Fruit fly (Drosophila melanogaster) whole organism, embryonic: ENCODE measurements around the gene CG13088.

Source experiments
- Antp ChIP-seq: fragments of 200-800 bp; sonication (Bioruptor generic); optimal IDR thresholded peaks from 3 replicates; lab custom pipeline; 2016; ENCODE audit warnings: missing biosample characterization, missing genetic modification characterization
- B-H2 ChIP-seq: fragments of 200-800 bp; sonication (Bioruptor generic); optimal IDR thresholded peaks from 2 replicates; lab custom pipeline; 2018; ENCODE audit warnings: missing biosample characterization, mild to moderate bottlenecking, missing genetic modification characterization
- BtbVII ChIP-seq: fragments of 200-800 bp; sonication (Bioruptor generic); optimal IDR thresholded peaks from 3 replicates; lab custom pipeline; 2017; ENCODE audit warnings: missing biosample characterization, mild to moderate bottlenecking, missing genetic modification characterization
- CG10366 ChIP-seq: fragments of 200-800 bp; sonication (Bioruptor generic); IDR thresholded peaks from 2 replicates; pipeline ENCODE4 v1.3.6; 2022; ENCODE audit warnings: missing biosample characterization, missing genetic modification characterization
- CG11085 ChIP-seq: fragments of 200-800 bp; sonication (Bioruptor generic); IDR thresholded peaks from 2 replicates; pipeline ENCODE4 v1.3.6; 2022; ENCODE audit warnings: missing biosample characterization, missing genetic modification characterization
- CG11247 ChIP-seq: fragments of 200-800 bp; sonication (Bioruptor generic); IDR thresholded peaks from 2 replicates; pipeline ENCODE4 v1.3.6; 2022; ENCODE audit warnings: missing biosample characterization, missing genetic modification characterization
- CG11456 ChIP-seq: fragments of 200-800 bp; sonication (Bioruptor generic); IDR thresholded peaks from 3 replicates; pipeline ENCODE4 v1.3.6; 2022; ENCODE audit warnings: missing biosample characterization, missing genetic modification characterization
- CG12391 ChIP-seq: fragments of 200-800 bp; sonication (Bioruptor generic); optimal IDR thresholded peaks from 3 replicates; lab custom pipeline; 2018; ENCODE audit warnings: missing biosample characterization, mild to moderate bottlenecking, missing genetic modification characterization, moderate library complexity
- CG14441 ChIP-seq: fragments of 200-800 bp; sonication (Bioruptor generic); IDR thresholded peaks from 2 replicates; pipeline ENCODE4 v1.3.6; 2022; ENCODE audit warnings: missing biosample characterization, missing genetic modification characterization
- CG14667 ChIP-seq: fragments of 200-800 bp; sonication (Bioruptor generic); IDR thresholded peaks from 2 replicates; pipeline ENCODE4 v1.3.6; 2022; ENCODE audit warnings: missing biosample characterization, missing genetic modification characterization
- CG1647 ChIP-seq: fragments of 200-800 bp; sonication (Bioruptor generic); optimal IDR thresholded peaks from 3 replicates; lab custom pipeline; 2016; ENCODE audit warnings: missing biosample characterization, missing genetic modification characterization
- CG16815 ChIP-seq: fragments of 200-800 bp; sonication (Bioruptor generic); optimal IDR thresholded peaks from 3 replicates; lab custom pipeline; 2017; ENCODE audit warnings: missing biosample characterization, mild to moderate bottlenecking, missing genetic modification characterization
- CG17385 ChIP-seq: fragments of 200-800 bp; sonication (Bioruptor generic); optimal IDR thresholded peaks from 3 replicates; lab custom pipeline; 2018; ENCODE audit warnings: missing biosample characterization, mild to moderate bottlenecking, missing genetic modification characterization
- CG17612 ChIP-seq: fragments of 200-800 bp; sonication (Bioruptor generic); IDR thresholded peaks from 2 replicates; pipeline ENCODE4 v1.3.6; 2022; ENCODE audit warnings: missing biosample characterization, missing genetic modification characterization
- CG17802 ChIP-seq: fragments of 200-800 bp; sonication (Bioruptor generic); optimal IDR thresholded peaks from 2 replicates; lab custom pipeline; 2018; ENCODE audit warnings: missing biosample characterization, mild to moderate bottlenecking, missing genetic modification characterization, moderate library complexity
- CG1832 ChIP-seq: fragments of 200-800 bp; sonication (Bioruptor generic); optimal IDR thresholded peaks from 2 replicates; lab custom pipeline; 2017; ENCODE audit warnings: missing biosample characterization, mild to moderate bottlenecking, missing genetic modification characterization, inconsistent platforms
- CG2678 ChIP-seq: fragments of 200-800 bp; sonication (Bioruptor generic); optimal IDR thresholded peaks from 3 replicates; lab custom pipeline; 2019; ENCODE audit warnings: missing biosample characterization, mild to moderate bottlenecking, missing genetic modification characterization, moderate library complexity
- CG32532 ChIP-seq: fragments of 200-800 bp; sonication (Bioruptor generic); IDR thresholded peaks from 2 replicates; pipeline ENCODE4 v1.3.6; 2022; ENCODE audit warnings: missing biosample characterization, missing genetic modification characterization
- CG32772 ChIP-seq: fragments of 200-800 bp; sonication (Bioruptor generic); IDR thresholded peaks from 2 replicates; pipeline ENCODE4 v1.3.6; 2022; ENCODE audit warnings: missing biosample characterization, missing genetic modification characterization
- CG33213 ChIP-seq: fragments of 200-800 bp; sonication (Bioruptor generic); optimal IDR thresholded peaks from 3 replicates; lab custom pipeline; 2016; ENCODE audit warnings: missing biosample characterization, missing genetic modification characterization
- CG8924 ChIP-seq: fragments of 200-800 bp; optimal IDR thresholded peaks from 3 replicates; lab custom pipeline; 2019; ENCODE audit warnings: missing biosample characterization, mild to moderate bottlenecking, missing genetic modification characterization, moderate library complexity
- CG9215 ChIP-seq: fragments of 200-800 bp; sonication (Bioruptor generic); IDR thresholded peaks from 2 replicates; pipeline ENCODE4 v1.3.6; 2022; ENCODE audit warnings: missing biosample characterization, missing genetic modification characterization
- D19A ChIP-seq: fragments of 200-800 bp; optimal IDR thresholded peaks from 3 replicates; lab custom pipeline; 2019; ENCODE audit warnings: missing biosample characterization, mild to moderate bottlenecking, missing genetic modification characterization, moderate library complexity
- Doc2 ChIP-seq: fragments of 200-800 bp; sonication (Bioruptor generic); IDR thresholded peaks from 2 replicates; pipeline ENCODE4 v1.3.6; 2022; ENCODE audit warnings: missing biosample characterization, missing genetic modification characterization
- E2f2 ChIP-seq: fragments of 200-800 bp; sonication (Bioruptor generic); IDR thresholded peaks from 2 replicates; pipeline ENCODE4 v1.3.6; 2022; ENCODE audit warnings: missing biosample characterization, missing genetic modification characterization
- Eip74EF ChIP-seq, 2 experiments: fragments of 200-800 bp in 1 of 2; fragments of >200 bp in 1 of 2; sonication (Bioruptor generic) in 1 of 2; optimal IDR thresholded peaks; 2 replicates each; lab custom pipeline; 2017 to 2019; ENCODE audit warnings: missing biosample characterization in 2 of 2, missing genetic modification characterization in 2 of 2, mild to moderate bottlenecking in 1 of 2, moderate library complexity in 1 of 2
- H15 ChIP-seq: fragments of 200-800 bp; sonication (Bioruptor generic); IDR thresholded peaks from 3 replicates; pipeline ENCODE4 v1.3.6; 2022; ENCODE audit warnings: missing biosample characterization, missing genetic modification characterization
- HLH4C ChIP-seq: fragments of 200-800 bp; sonication (Bioruptor generic); IDR thresholded peaks from 3 replicates; pipeline ENCODE4 v1.3.6; 2022; ENCODE audit warnings: missing biosample characterization, missing genetic modification characterization; ENCODE audit not compliant: partially characterized antibody
- HLH54F ChIP-seq: fragments of 200-800 bp; sonication (Bioruptor generic); optimal IDR thresholded peaks from 3 replicates; lab custom pipeline; 2016; ENCODE audit warnings: missing biosample characterization, missing genetic modification characterization
- Hand ChIP-seq: fragments of 200-800 bp; sonication (Bioruptor generic); optimal IDR thresholded peaks from 2 replicates; lab custom pipeline; 2017; ENCODE audit warnings: mild to moderate bottlenecking, missing biosample characterization, missing genetic modification reagents, missing genetic modification characterization
- Hmr ChIP-seq: fragments of 200-800 bp; sonication (Bioruptor generic); optimal IDR thresholded peaks from 3 replicates; lab custom pipeline; 2017; ENCODE audit warnings: mild to moderate bottlenecking, missing biosample characterization, missing genetic modification reagents, missing genetic modification characterization
- Lpt ChIP-seq: fragments of >200 bp; optimal IDR thresholded peaks from 2 replicates; lab custom pipeline; 2018; ENCODE audit warnings: missing biosample characterization, missing genetic modification characterization
- Nf-YC ChIP-seq: fragments of 200-800 bp; optimal IDR thresholded peaks from 3 replicates; lab custom pipeline; 2019; ENCODE audit warnings: missing biosample characterization, mild to moderate bottlenecking, missing genetic modification characterization, moderate library complexity
- Side ChIP-seq: fragments of 200-800 bp; sonication (Bioruptor generic); optimal IDR thresholded peaks from 2 replicates; lab custom pipeline; 2016; ENCODE audit warnings: missing biosample characterization, missing genetic modification characterization
- Stat92E ChIP-seq, 3 experiments: fragments of >200 bp in 2 of 3; fragments of 200-800 bp in 1 of 3; sonication (Bioruptor generic) in 1 of 3; optimal IDR thresholded peaks; 2 replicates each; lab custom pipeline; 2017 to 2019; ENCODE audit warnings: missing biosample characterization in 3 of 3, missing genetic modification characterization in 3 of 3, mild to moderate bottlenecking in 1 of 3, moderate library complexity in 1 of 3
- TFAM ChIP-seq: fragments of 200-800 bp; sonication (Bioruptor generic); optimal IDR thresholded peaks from 2 replicates; lab custom pipeline; 2017; ENCODE audit warnings: missing biosample characterization, missing genetic modification characterization, inconsistent platforms
- Tbp ChIP-seq: fragments of >200 bp; optimal IDR thresholded peaks from 2 replicates; lab custom pipeline; 2018; ENCODE audit warnings: missing biosample characterization, missing genetic modification characterization
- chm ChIP-seq: fragments of 200-800 bp; sonication (Bioruptor generic); IDR thresholded peaks from 2 replicates; pipeline ENCODE4 v1.3.6; 2022; ENCODE audit warnings: missing biosample characterization, missing genetic modification characterization
- dimm ChIP-seq: fragments of 200-800 bp; sonication (Bioruptor generic); IDR thresholded peaks from 2 replicates; pipeline ENCODE4 v1.3.6; 2022; ENCODE audit warnings: missing biosample characterization, missing genetic modification characterization
- dm ChIP-seq: fragments of 200-800 bp; sonication (Bioruptor generic); optimal IDR thresholded peaks from 3 replicates; lab custom pipeline; 2016; ENCODE audit warnings: missing biosample characterization, missing genetic modification characterization
- fd64A ChIP-seq: fragments of 200-800 bp; sonication (Bioruptor generic); optimal IDR thresholded peaks from 3 replicates; lab custom pipeline; 2018; ENCODE audit warnings: missing biosample characterization, mild to moderate bottlenecking, missing genetic modification characterization
- gcm ChIP-seq: fragments of 200-800 bp; sonication (Bioruptor generic); optimal IDR thresholded peaks from 2 replicates; lab custom pipeline; 2019; ENCODE audit warnings: missing biosample characterization, mild to moderate bottlenecking, missing genetic modification characterization, moderate library complexity
- ham ChIP-seq: fragments of 200-800 bp; sonication (Bioruptor generic); IDR thresholded peaks from 2 replicates; pipeline ENCODE4 v1.3.6; 2022; ENCODE audit warnings: missing biosample characterization, missing genetic modification characterization
- her ChIP-seq: fragments of 200-800 bp; sonication (Bioruptor generic); optimal IDR thresholded peaks from 2 replicates; lab custom pipeline; 2016; ENCODE audit warnings: missing biosample characterization, missing genetic modification characterization
- jigr1 ChIP-seq: fragments of 200-800 bp; sonication (Bioruptor generic); IDR thresholded peaks from 3 replicates; pipeline ENCODE4 v1.3.6; 2022; ENCODE audit warnings: missing biosample characterization, missing genetic modification characterization
- jumu ChIP-seq: fragments of 200-800 bp; sonication (Bioruptor generic); optimal IDR thresholded peaks from 3 replicates; lab custom pipeline; 2016; ENCODE audit warnings: missing biosample characterization, missing genetic modification characterization
- nerfin-1 ChIP-seq: fragments of 200-800 bp; sonication (Bioruptor generic); optimal IDR thresholded peaks from 3 replicates; lab custom pipeline; 2019; ENCODE audit warnings: missing biosample characterization, mild to moderate bottlenecking, missing genetic modification characterization, moderate library complexity
- ranshi ChIP-seq: fragments of 200-800 bp; sonication (Bioruptor generic); IDR thresholded peaks from 2 replicates; pipeline ENCODE4 v1.3.6; 2022; ENCODE audit warnings: missing biosample characterization, missing genetic modification characterization
- sima ChIP-seq: fragments of 200-800 bp; sonication (Bioruptor generic); optimal IDR thresholded peaks from 2 replicates; lab custom pipeline; 2016; ENCODE audit warnings: missing biosample characterization, missing genetic modification characterization
- slou ChIP-seq: fragments of 200-800 bp; sonication (Bioruptor generic); optimal IDR thresholded peaks from 3 replicates; lab custom pipeline; 2016; ENCODE audit warnings: missing biosample characterization, missing genetic modification characterization
- vnd ChIP-seq: fragments of 200-800 bp; sonication (Bioruptor generic); IDR thresholded peaks from 3 replicates; pipeline ENCODE4 v1.3.6; 2022; ENCODE audit warnings: missing biosample characterization, missing genetic modification characterization; ENCODE audit not compliant: partially characterized antibody
- vvl ChIP-seq: fragments of 200-800 bp; sonication (Bioruptor generic); IDR thresholded peaks from 2 replicates; pipeline ENCODE4 v1.3.6; 2022; ENCODE audit warnings: missing biosample characterization, missing genetic modification characterization

CG13088 gene

DNA sequence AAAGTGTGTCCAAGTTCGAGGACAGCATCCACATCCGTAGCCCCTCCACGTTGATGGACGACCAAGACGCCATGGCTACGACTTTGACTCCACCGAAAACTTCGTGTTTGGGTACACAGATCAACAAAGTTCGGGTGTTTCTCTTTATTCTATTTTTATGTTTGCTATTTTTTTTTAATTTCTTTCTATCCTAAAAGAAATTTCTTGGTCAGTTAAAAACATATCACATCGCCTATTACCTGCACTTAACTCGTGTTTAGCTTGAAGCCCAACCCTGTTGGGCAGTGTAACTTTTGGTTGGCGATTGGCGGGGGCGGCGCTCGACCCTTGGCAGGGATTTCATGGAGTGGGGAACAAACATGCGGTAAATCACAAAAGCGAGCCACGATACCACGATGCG is 15.3 kb upstream of the CG13088 start (continued):
- TF ChIP-seq CG17385 (GFP tag; lab: Kevin White, UChicago) (peak; percentile 23), ham (GFP tag; lab: Robert Waterston, UW) (no peak), her (GFP tag; lab: Kevin White, UChicago) (no peak), CG12391 (tag; lab: Kevin White, UChicago) (peak; percentile 45), CG17612 (GFP tag; lab: Robert Waterston, UW) (no peak), HLH54F (no peak), TFAM (GFP tag; lab: Kevin White, UChicago) (no peak), CG10366 (GFP tag; lab: Robert Waterston, UW) (peak; percentile 65), Hand (no peak), CG32532 (GFP tag; lab: Robert Waterston, UW) (peak; percentile 48), CG32772 (GFP tag; lab: Robert Waterston, UW) (peak; percentile 66; the same call in 1 of the 2 replicates), Tbp (GFP tag; lab: Kevin White, UChicago) (no peak), CG14441 (GFP tag; lab: Robert Waterston, UW) (peak; percentile 67), Doc2 (GFP tag; lab: Robert Waterston, UW) (no peak), E2f2 (GFP tag; lab: Robert Waterston, UW) (peak; percentile 30; the same call in 1 of the 2 replicates), CG1832 (GFP tag; lab: Kevin White, UChicago) (no peak), vvl (GFP tag; lab: Robert Waterston, UW) (peak; percentile 81), jigr1 (GFP tag; lab: Robert Waterston, UW) (no peak), D19A (tag; lab: Kevin White, UChicago) (peak; percentile 6), HLH4C (no peak), dimm (peak; percentile 42; the same call in 1 of the 2 replicates), CG11456 (GFP tag; lab: Robert Waterston, UW) (no peak), CG33213 (peak; percentile 13), CG1647 (GFP tag; lab: Kevin White, UChicago) (peak; percentile 19), gcm (GFP tag; lab: Kevin White, UChicago) (peak; percentile 28), CG9215 (GFP tag; lab: Robert Waterston, UW) (peak; percentile 51; the same call in 1 of the 2 replicates), nerfin-1 (peak; percentile 24), B-H2 (no peak), H15 (GFP tag; lab: Robert Waterston, UW) (peak; percentile 65; the same call in 2 of the 3 replicates), Hmr (GFP tag; lab: Kevin White, UChicago) (no peak), jumu (GFP tag; lab: Kevin White, UChicago) (no peak), dm (no peak), Nf-YC (no peak), CG14667 (peak; percentile 61), Eip74EF (GFP tag; optimal IDR thresholded peaks at IDR 0.05; lab: Kevin White, UChicago) (peak in 1 of 2 experiments; percentile 30), BtbVII (GFP tag; lab: Kevin White, UChicago) (peak; percentile 41), CG11247 (peak; percentile 34), Stat92E (GFP tag; optimal IDR thresholded peaks at IDR 0.05; lab: Kevin White, UChicago) (no peak), chm (GFP tag; lab: Robert Waterston, UW) (peak; percentile 54; the same call in 1 of the 2 replicates), Lpt (GFP tag; lab: Kevin White, UChicago) (no peak), slou (no peak), Antp (GFP tag; lab: Kevin White, UChicago) (no peak), CG2678 (peak; percentile 73), CG16815 (GFP tag; lab: Kevin White, UChicago) (peak; percentile 42), CG17802 (tag; lab: Kevin White, UChicago) (peak; percentile 46), vnd (GFP tag; lab: Robert Waterston, UW) (no peak), Side (GFP tag; lab: Kevin White, UChicago) (no peak), CG11085 (GFP tag; lab: Robert Waterston, UW) (no peak), CG8924 (tag; lab: Kevin White, UChicago) (peak; percentile 22), ranshi (peak; percentile 30; the same call in 1 of the 2 replicates), fd64A (GFP tag; lab: Kevin White, UChicago) (no peak), sima (no peak)
